Fruit fly (Drosophila melanogaster) whole organism, prepupa: ENCODE data around the gene iPLA2-VIA.
A peak's percentile ranks its signal among the peaks of the same experiment; 100 is the strongest.

Experiments
- Blimp-1 ChIP-seq: fragments of 200-800 bp; sonication (Bioruptor generic); optimal IDR thresholded peaks from 3 replicates; lab custom pipeline; 2017; ENCODE audit warnings: missing biosample characterization, missing genetic modification characterization, mild to moderate bottlenecking, moderate library complexity, missing genetic modification reagents
- CG10631 ChIP-seq: fragments of 200-800 bp; sonication (Bioruptor generic); optimal IDR thresholded peaks from 2 replicates; lab custom pipeline; 2016; ENCODE audit warnings: missing biosample characterization, missing genetic modification characterization
- CG10669 ChIP-seq: fragments of 200-800 bp; sonication (Bioruptor generic); optimal IDR thresholded peaks from 3 replicates; lab custom pipeline; 2018; ENCODE audit warnings: missing biosample characterization, mild to moderate bottlenecking, missing genetic modification characterization, moderate library complexity
- CG11294 ChIP-seq: fragments of 200-800 bp; sonication (Bioruptor generic); IDR thresholded peaks from 2 replicates; pipeline ENCODE4 v1.3.6; 2022; ENCODE audit warnings: missing biosample characterization, missing genetic modification characterization
- CG11762 ChIP-seq: fragments of 200-800 bp; sonication (Bioruptor generic); optimal IDR thresholded peaks from 3 replicates; lab custom pipeline; 2016; ENCODE audit warnings: missing biosample characterization, missing genetic modification characterization; ENCODE audit not compliant: insufficient read depth
- CG11902 ChIP-seq: fragments of 200-800 bp; sonication (Bioruptor generic); optimal IDR thresholded peaks from 3 replicates; lab custom pipeline; 2016; ENCODE audit warnings: missing biosample characterization, missing genetic modification characterization
- CG15336 ChIP-seq: fragments of 200-800 bp; sonication (Bioruptor generic); IDR thresholded peaks from 2 replicates; pipeline ENCODE4 v1.3.6; 2022; ENCODE audit warnings: missing biosample characterization, missing genetic modification characterization
- CG16779 ChIP-seq: fragments of 200-800 bp; sonication (Bioruptor generic); optimal IDR thresholded peaks from 3 replicates; lab custom pipeline; 2017; ENCODE audit warnings: missing biosample characterization, mild to moderate bottlenecking, missing genetic modification characterization
- CG3032 ChIP-seq: fragments of 200-800 bp; optimal IDR thresholded peaks from 2 replicates; lab custom pipeline; 2019; ENCODE audit warnings: missing biosample characterization, mild to moderate bottlenecking, missing genetic modification characterization, moderate library complexity
- CG32006 ChIP-seq: fragments of 200-800 bp; sonication (Bioruptor generic); optimal IDR thresholded peaks from 3 replicates; lab custom pipeline; 2017; ENCODE audit warnings: missing biosample characterization, mild to moderate bottlenecking, missing genetic modification characterization
- CG4318 ChIP-seq: fragments of 200-800 bp; sonication (Bioruptor generic); optimal IDR thresholded peaks from 3 replicates; lab custom pipeline; 2017; ENCODE audit warnings: missing biosample characterization, mild to moderate bottlenecking, missing genetic modification characterization
- CG6163 ChIP-seq: fragments of 200-800 bp; sonication (Bioruptor generic); IDR thresholded peaks from 3 replicates; pipeline ENCODE4 v1.3.6; 2022; ENCODE audit warnings: missing biosample characterization, missing genetic modification characterization
- CG6276 ChIP-seq: fragments of 200-800 bp; sonication (Bioruptor generic); optimal IDR thresholded peaks from 2 replicates; lab custom pipeline; 2017; ENCODE audit warnings: missing biosample characterization, mild to moderate bottlenecking, missing genetic modification characterization
- CG6808 ChIP-seq: fragments of 200-800 bp; sonication (Bioruptor generic); optimal IDR thresholded peaks from 3 replicates; lab custom pipeline; 2017; ENCODE audit warnings: missing biosample characterization, missing genetic modification characterization, mild to moderate bottlenecking, moderate library complexity, missing genetic modification reagents
- CG6854 ChIP-seq: fragments of 200-800 bp; sonication (Bioruptor generic); optimal IDR thresholded peaks from 2 replicates; lab custom pipeline; 2017; ENCODE audit warnings: missing biosample characterization, mild to moderate bottlenecking, missing genetic modification characterization
- CG7368 ChIP-seq: fragments of 200-800 bp; sonication (Bioruptor generic); optimal IDR thresholded peaks from 3 replicates; lab custom pipeline; 2016; ENCODE audit warnings: missing biosample characterization, missing genetic modification characterization
- CG8119 ChIP-seq: fragments of 200-800 bp; sonication (Bioruptor generic); IDR thresholded peaks from 3 replicates; pipeline ENCODE4 v1.3.6; 2022; ENCODE audit warnings: missing biosample characterization, missing genetic modification characterization
- CG8319 ChIP-seq: fragments of 200-800 bp; sonication (Bioruptor generic); optimal IDR thresholded peaks from 3 replicates; lab custom pipeline; 2016; ENCODE audit warnings: missing biosample characterization, missing genetic modification characterization
- CG8632 ChIP-seq: fragments of 200-800 bp; sonication (Bioruptor generic); optimal IDR thresholded peaks from 3 replicates; lab custom pipeline; 2016; ENCODE audit warnings: missing biosample characterization, missing genetic modification characterization
- Eip75B ChIP-seq: fragments of 200-800 bp; sonication (Bioruptor generic); optimal IDR thresholded peaks from 3 replicates; lab custom pipeline; 2016; ENCODE audit warnings: missing biosample characterization, missing genetic modification characterization
- Eip78C ChIP-seq: fragments of 200-800 bp; sonication (Bioruptor generic); peaks from one replicate; lab custom pipeline; 2016; ENCODE audit warnings: missing biosample characterization, missing genetic modification characterization
- Eip93F ChIP-seq: fragments of 200-800 bp; sonication (Bioruptor generic); optimal IDR thresholded peaks from 2 replicates; lab custom pipeline; 2016; ENCODE audit warnings: missing biosample characterization, mild to moderate bottlenecking, missing genetic modification characterization
- Ets21C ChIP-seq: fragments of 200-800 bp; sonication (Bioruptor generic); optimal IDR thresholded peaks from 3 replicates; lab custom pipeline; 2016; ENCODE audit warnings: missing biosample characterization, missing genetic modification characterization
- Ets96B ChIP-seq: fragments of 200-800 bp; optimal IDR thresholded peaks from 2 replicates; lab custom pipeline; 2019; ENCODE audit warnings: missing biosample characterization, mild to moderate bottlenecking, missing genetic modification characterization, moderate library complexity
- Gug ChIP-seq: fragments of 200-800 bp; sonication (Bioruptor generic); IDR thresholded peaks from 2 replicates; pipeline ENCODE4 v1.3.6; 2022; ENCODE audit warnings: missing biosample characterization, missing genetic modification characterization
- Hr38 ChIP-seq: sonication (Bioruptor generic); optimal IDR thresholded peaks from 2 replicates; lab custom pipeline; 2016; ENCODE audit warnings: missing biosample characterization, missing genetic modification characterization
- Hr39 ChIP-seq: fragments of 200-800 bp; sonication (Bioruptor generic); optimal IDR thresholded peaks from 2 replicates; lab custom pipeline; 2016; ENCODE audit warnings: missing biosample characterization, missing genetic modification characterization
- Hr4 ChIP-seq: fragments of 200-800 bp; sonication (Bioruptor generic); optimal IDR thresholded peaks from 3 replicates; lab custom pipeline; 2016; ENCODE audit warnings: missing biosample characterization, missing genetic modification characterization
- Lpt ChIP-seq: fragments of 200-800 bp; sonication (Bioruptor generic); optimal IDR thresholded peaks from 3 replicates; lab custom pipeline; 2016; ENCODE audit warnings: missing biosample characterization, missing genetic modification characterization
- Met ChIP-seq: fragments of 200-800 bp; sonication (Bioruptor generic); optimal IDR thresholded peaks from 3 replicates; lab custom pipeline; 2016; ENCODE audit warnings: missing biosample characterization, missing genetic modification characterization
- OdsH ChIP-seq: fragments of 200-800 bp; sonication (Bioruptor generic); optimal IDR thresholded peaks from 3 replicates; lab custom pipeline; 2016; ENCODE audit warnings: missing biosample characterization, missing genetic modification characterization
- Smox ChIP-seq: fragments of 200-800 bp; sonication (Bioruptor generic); optimal IDR thresholded peaks from 3 replicates; lab custom pipeline; 2016; ENCODE audit warnings: missing biosample characterization, missing genetic modification characterization
- Sox14 ChIP-seq: fragments of 200-800 bp; sonication (Bioruptor generic); optimal IDR thresholded peaks from 3 replicates; lab custom pipeline; 2016; ENCODE audit warnings: missing biosample characterization, missing genetic modification characterization
- Sox15 ChIP-seq: fragments of 200-800 bp; sonication (Bioruptor generic); optimal IDR thresholded peaks from 3 replicates; lab custom pipeline; 2016; ENCODE audit warnings: missing biosample characterization, missing genetic modification characterization
- achi ChIP-seq: fragments of 200-800 bp; sonication (Bioruptor generic); optimal IDR thresholded peaks from 3 replicates; lab custom pipeline; 2016; ENCODE audit warnings: missing biosample characterization, missing genetic modification characterization
- acj6 ChIP-seq: fragments of 200-800 bp; sonication (Bioruptor generic); optimal IDR thresholded peaks from 3 replicates; lab custom pipeline; 2016; ENCODE audit warnings: missing biosample characterization, missing genetic modification characterization
- cyc ChIP-seq: fragments of 200-800 bp; sonication (Bioruptor generic); optimal IDR thresholded peaks from 3 replicates; lab custom pipeline; 2016; ENCODE audit warnings: missing biosample characterization, missing genetic modification characterization
- dac ChIP-seq: fragments of 200-800 bp; sonication (Bioruptor generic); optimal IDR thresholded peaks from 2 replicates; lab custom pipeline; 2017; ENCODE audit warnings: missing biosample characterization, mild to moderate bottlenecking, missing genetic modification characterization
- dsx ChIP-seq: fragments of 200-800 bp; optimal IDR thresholded peaks from 3 replicates; lab custom pipeline; 2019; ENCODE audit warnings: missing biosample characterization, mild to moderate bottlenecking, missing genetic modification characterization, moderate library complexity; ENCODE audit not compliant: poor library complexity, severe bottlenecking
- eg ChIP-seq: fragments of 200-800 bp; sonication (Bioruptor generic); IDR thresholded peaks from 3 replicates; pipeline ENCODE4 v1.3.6; 2022; ENCODE audit warnings: missing biosample characterization, missing genetic modification characterization
- esn ChIP-seq: fragments of 200-800 bp; sonication (Bioruptor generic); optimal IDR thresholded peaks from 2 replicates; lab custom pipeline; 2016; ENCODE audit warnings: missing biosample characterization, mild to moderate bottlenecking, missing genetic modification characterization, moderate library complexity
- fd59A ChIP-seq: fragments of 200-800 bp; sonication (Bioruptor generic); optimal IDR thresholded peaks from 2 replicates; lab custom pipeline; 2017; ENCODE audit warnings: missing biosample characterization, mild to moderate bottlenecking, missing genetic modification characterization, missing genetic modification reagents
- fd85E ChIP-seq: fragments of 200-800 bp; sonication (Bioruptor generic); optimal IDR thresholded peaks from 3 replicates; lab custom pipeline; 2016; ENCODE audit warnings: missing biosample characterization, missing genetic modification characterization
- fkh ChIP-seq: fragments of 200-800 bp; sonication (Bioruptor generic); optimal IDR thresholded peaks from 3 replicates; lab custom pipeline; 2017; ENCODE audit warnings: missing biosample characterization, mild to moderate bottlenecking, missing genetic modification characterization, moderate library complexity
- net ChIP-seq: fragments of 200-800 bp; sonication (Bioruptor generic); optimal IDR thresholded peaks from 3 replicates; lab custom pipeline; 2016; ENCODE audit warnings: missing biosample characterization, missing genetic modification characterization
- pdm3 ChIP-seq: fragments of 200-800 bp; sonication (Bioruptor generic); optimal IDR thresholded peaks from 3 replicates; lab custom pipeline; 2016; ENCODE audit warnings: missing biosample characterization, missing genetic modification characterization
- salr ChIP-seq, 2 experiments: fragments of 200-800 bp; sonication (Bioruptor generic); optimal IDR thresholded peaks; 3 replicates each; lab custom pipeline; 2016 to 2018; ENCODE audit warnings: missing biosample characterization in 2 of 2, missing genetic modification characterization in 2 of 2, mild to moderate bottlenecking in 1 of 2
- svp ChIP-seq: fragments of 200-800 bp; sonication (Bioruptor generic); peaks from one replicate; lab custom pipeline; 2016; ENCODE audit warnings: missing biosample characterization, missing genetic modification characterization
- topi ChIP-seq: fragments of 200-800 bp; sonication (Bioruptor generic); optimal IDR thresholded peaks from 3 replicates; lab custom pipeline; 2016; ENCODE audit warnings: missing biosample characterization, missing genetic modification characterization
- vri ChIP-seq: fragments of 200-800 bp; sonication (Bioruptor generic); optimal IDR thresholded peaks from 3 replicates; lab custom pipeline; 2016; ENCODE audit warnings: missing biosample characterization, mild to moderate bottlenecking, missing genetic modification characterization

The iPLA2-VIA gene

dm6 chr3L:9850114-9850513 is 14.0 kb downstream of the iPLA2-VIA start:
- no peak for TF ChIP-seq eg (GFP tag; lab: Robert Waterston, UW)
- TF ChIP-seq CG32006 (GFP tag; lab: Kevin White, UChicago) = no peak
- no peak for TF ChIP-seq Eip75B
- no peak for TF ChIP-seq Lpt
- no peak for TF ChIP-seq Hr4 (GFP tag; lab: Kevin White, UChicago)
- TF ChIP-seq CG7368 (GFP tag; lab: Kevin White, UChicago) = no peak
- no peak for TF ChIP-seq CG6276 (GFP tag; lab: Kevin White, UChicago)
- TF ChIP-seq Met = no peak
- TF ChIP-seq CG10631 (GFP tag; lab: Kevin White, UChicago) = no peak
- TF ChIP-seq Ets96B (tag; lab: Kevin White, UChicago) = no peak

- TF ChIP-seq achi (GFP tag; lab: Kevin White, UChicago) (peak; percentile 45), Sox15 (GFP tag; lab: Kevin White, UChicago) (no peak), Sox14 (GFP tag; lab: Kevin White, UChicago) (peak; percentile 34), CG8632 (GFP tag; lab: Kevin White, UChicago) (peak; percentile 46), Hr39 (GFP tag; lab: Kevin White, UChicago) (no peak), net (GFP tag; lab: Kevin White, UChicago) (peak; percentile 67), Lpt (peak; percentile 84), pdm3 (GFP tag; lab: Kevin White, UChicago) (peak; percentile 56), CG32006 (GFP tag; lab: Kevin White, UChicago) (peak; percentile 55), Hr4 (GFP tag; lab: Kevin White, UChicago) (no peak), CG6854 (no peak), Eip78C (GFP tag; lab: Kevin White, UChicago) (no peak), CG6276 (GFP tag; lab: Kevin White, UChicago) (peak; percentile 85), Ets21C (no peak), Eip93F (GFP tag; lab: Kevin White, UChicago) (no peak), esn (GFP tag; lab: Kevin White, UChicago) (no peak), CG4318 (no peak), fd85E (GFP tag; lab: Kevin White, UChicago) (no peak), CG10631 (GFP tag; lab: Kevin White, UChicago) (peak; percentile 7), cyc (GFP tag; lab: Kevin White, UChicago) (no peak), CG10669 (GFP tag; lab: Kevin White, UChicago) (peak; percentile 83), svp (no peak), OdsH (GFP tag; lab: Kevin White, UChicago) (peak; percentile 41), dac (GFP tag; lab: Kevin White, UChicago) (peak; percentile 8), salr (GFP tag; optimal IDR thresholded peaks at IDR 0.05; lab: Kevin White, UChicago) (peak; percentile 27 to 67), vri (GFP tag; lab: Kevin White, UChicago) (no peak), CG8119 (peak; percentile 84), Gug (GFP tag; lab: Robert Waterston, UW) (no peak), CG15336 (GFP tag; lab: Robert Waterston, UW) (peak; percentile 69), fkh (no peak), Met (no peak), CG6808 (peak; percentile 91), fd59A (GFP tag; lab: Kevin White, UChicago) (peak; percentile 41), CG3032 (peak; percentile 73), Eip75B (peak; percentile 65), CG6163 (peak; percentile 91), CG8319 (GFP tag; lab: Kevin White, UChicago) (no peak), CG11294 (GFP tag; lab: Robert Waterston, UW) (no peak), Smox (GFP tag; lab: Kevin White, UChicago) (no peak), CG11762 (GFP tag; lab: Kevin White, UChicago) (peak; percentile 43), dsx (GFP tag; lab: Kevin White, UChicago) (peak; percentile 66), Hr38 (GFP tag; lab: Kevin White, UChicago) (no peak), acj6 (GFP tag; lab: Kevin White, UChicago) (no peak), CG16779 (peak; percentile 83), eg (GFP tag; lab: Robert Waterston, UW) (peak; percentile 85), CG11902 (GFP tag; lab: Kevin White, UChicago) (no peak), Blimp-1 (GFP tag; lab: Kevin White, UChicago) (no peak), topi (GFP tag; lab: Kevin White, UChicago) (no peak)
Observed at dm6 chr3L:9848744-9849143, 15.4 kb downstream of the iPLA2-VIA start.
